Worm (Caenorhabditis elegans) whole organism, mixed stage, embryonic: Measurements from ENCODE around the gene arrd-19.

Experiments
- M03D4.4 ChIP-seq: sonication (generic microtip); optimal IDR thresholded peaks from 2 replicates; lab custom pipeline; 2017; ENCODE audit warnings: mild to moderate bottlenecking, missing genetic modification characterization, missing compliant biosample characterization
- bed-3 ChIP-seq: fragments of 200-800 bp; sonication (Bioruptor generic); optimal IDR thresholded peaks from 3 replicates; lab custom pipeline; 2018; ENCODE audit warnings: mild to moderate bottlenecking, missing genetic modification characterization, moderate library complexity, missing compliant biosample characterization
- blmp-1 ChIP-seq: fragments of 150-350 bp; optimal IDR thresholded peaks from 2 replicates; lab custom pipeline; 2014; ENCODE audit warnings: missing biosample characterization, missing genetic modification characterization
- ceh-39 ChIP-seq: fragments of 150-350 bp; optimal IDR thresholded peaks from 2 replicates; lab custom pipeline; 2014; ENCODE audit warnings: missing biosample characterization, missing genetic modification characterization
- ceh-43 ChIP-seq: fragments of 200-800 bp; sonication (Bioruptor generic); optimal IDR thresholded peaks from 2 replicates; lab custom pipeline; 2018; ENCODE audit warnings: mild to moderate bottlenecking, missing genetic modification characterization, moderate library complexity, missing compliant biosample characterization
- ceh-83 ChIP-seq: fragments of 200-800 bp; sonication (Bioruptor generic); optimal IDR thresholded peaks from 2 replicates; lab custom pipeline; 2018; ENCODE audit warnings: mild to moderate bottlenecking, missing genetic modification characterization, missing compliant biosample characterization
- ces-1 ChIP-seq: fragments of 150-350 bp; optimal IDR thresholded peaks from 2 replicates; lab custom pipeline; 2014; ENCODE audit warnings: missing biosample characterization, missing genetic modification reagents, missing genetic modification characterization
- cnd-1 ChIP-seq: fragments of 200-800 bp; sonication (Bioruptor generic); optimal IDR thresholded peaks from 2 replicates; lab custom pipeline; 2018; ENCODE audit warnings: mild to moderate bottlenecking, missing genetic modification characterization, missing compliant biosample characterization
- elt-1 ChIP-seq: sonication (generic microtip); optimal IDR thresholded peaks from 2 replicates; lab custom pipeline; 2017; ENCODE audit warnings: missing genetic modification characterization, mild to moderate bottlenecking, missing compliant biosample characterization, antibody characterized with exemption, moderate library complexity, borderline replicate concordance; ENCODE audit not compliant: insufficient read depth
- elt-3 ChIP-seq: fragments of 150-350 bp; optimal IDR thresholded peaks from 2 replicates; lab custom pipeline; 2014; ENCODE audit warnings: missing biosample characterization, missing genetic modification characterization
- flh-1 ChIP-seq: fragments of 200-800 bp; sonication (Bioruptor generic); optimal IDR thresholded peaks from 2 replicates; lab custom pipeline; 2018; ENCODE audit warnings: mild to moderate bottlenecking, missing genetic modification characterization, moderate library complexity, missing compliant biosample characterization
- ham-2 ChIP-seq: fragments of 200-800 bp; sonication (Bioruptor generic); optimal IDR thresholded peaks from 2 replicates; lab custom pipeline; 2018; ENCODE audit warnings: mild to moderate bottlenecking, missing genetic modification characterization, missing compliant biosample characterization
- hlh-1 ChIP-seq: fragments of 150-350 bp; optimal IDR thresholded peaks from 2 replicates; lab custom pipeline; 2014; ENCODE audit warnings: missing biosample characterization, missing genetic modification reagents, missing genetic modification characterization
- lin-13 ChIP-seq: fragments of 150-350 bp; optimal IDR thresholded peaks from 2 replicates; lab custom pipeline; 2014; ENCODE audit warnings: missing biosample characterization, missing genetic modification characterization
- lin-32 ChIP-seq: fragments of 200-800 bp; sonication (Bioruptor generic); optimal IDR thresholded peaks from 2 replicates; lab custom pipeline; 2018; ENCODE audit warnings: mild to moderate bottlenecking, missing genetic modification characterization, missing compliant biosample characterization
- mab-5 ChIP-seq: fragments of 150-350 bp; optimal IDR thresholded peaks from 2 replicates; lab custom pipeline; 2014; ENCODE audit warnings: missing biosample characterization, missing genetic modification characterization
- mep-1 ChIP-seq: fragments of 150-350 bp; optimal IDR thresholded peaks from 2 replicates; lab custom pipeline; 2017; ENCODE audit warnings: missing biosample characterization, missing genetic modification reagents, missing genetic modification characterization, inconsistent platforms
- mls-2 ChIP-seq: sonication (generic microtip); optimal IDR thresholded peaks from 2 replicates; lab custom pipeline; 2016; ENCODE audit warnings: mild to moderate bottlenecking, missing genetic modification characterization, moderate library complexity, missing compliant biosample characterization
- nhr-12 ChIP-seq: fragments of 150-350 bp; optimal IDR thresholded peaks from 2 replicates; lab custom pipeline; 2014; ENCODE audit warnings: missing biosample characterization, missing genetic modification characterization
- nhr-2 ChIP-seq: fragments of 150-350 bp; optimal IDR thresholded peaks from 2 replicates; lab custom pipeline; 2014; ENCODE audit warnings: missing biosample characterization, missing genetic modification characterization
- nhr-237 ChIP-seq: fragments of 150-350 bp; optimal IDR thresholded peaks from 2 replicates; lab custom pipeline; 2014; ENCODE audit warnings: missing biosample characterization, missing genetic modification characterization
- nhr-28 ChIP-seq: fragments of 150-350 bp; optimal IDR thresholded peaks from 2 replicates; lab custom pipeline; 2014; ENCODE audit warnings: missing biosample characterization, missing genetic modification characterization
- nhr-76 ChIP-seq: sonication (generic microtip); optimal IDR thresholded peaks from 2 replicates; lab custom pipeline; 2017; ENCODE audit warnings: missing biosample characterization, missing genetic modification characterization
- sem-2 ChIP-seq: fragments of 200-800 bp; sonication (Bioruptor generic); optimal IDR thresholded peaks from 2 replicates; lab custom pipeline; 2018; ENCODE audit warnings: mild to moderate bottlenecking, missing genetic modification characterization, missing compliant biosample characterization
- snpc-4 ChIP-seq: fragments of 150-350 bp; optimal IDR thresholded peaks from 2 replicates; lab custom pipeline; 2014; ENCODE audit warnings: missing biosample characterization, missing genetic modification characterization
- sptf-1 ChIP-seq: sonication (generic microtip); optimal IDR thresholded peaks from 2 replicates; lab custom pipeline; 2017; ENCODE audit warnings: mild to moderate bottlenecking, missing genetic modification characterization, moderate library complexity, missing compliant biosample characterization
- tbx-8 ChIP-seq: fragments of 200-800 bp; sonication (Bioruptor generic); optimal IDR thresholded peaks from 2 replicates; lab custom pipeline; 2018; ENCODE audit warnings: mild to moderate bottlenecking, missing genetic modification characterization, moderate library complexity, missing compliant biosample characterization
- unc-120 ChIP-seq: sonication (generic microtip); optimal IDR thresholded peaks from 2 replicates; lab custom pipeline; 2017; ENCODE audit warnings: missing genetic modification characterization, missing compliant biosample characterization; ENCODE audit not compliant: poor library complexity, severe bottlenecking
- unc-39 ChIP-seq: fragments of 150-350 bp; optimal IDR thresholded peaks from 2 replicates; lab custom pipeline; 2014; ENCODE audit warnings: missing biosample characterization, missing genetic modification characterization
- unc-62 ChIP-seq: fragments of 150-350 bp; optimal IDR thresholded peaks from 2 replicates; lab custom pipeline; 2014; ENCODE audit warnings: missing biosample characterization, missing genetic modification reagents, missing genetic modification characterization
- zip-8 ChIP-seq: fragments of 150-350 bp; optimal IDR thresholded peaks from 2 replicates; lab custom pipeline; 2014; ENCODE audit warnings: missing biosample characterization, missing genetic modification characterization
- ztf-11 ChIP-seq: fragments of 150-350 bp; optimal IDR thresholded peaks from 2 replicates; lab custom pipeline; 2014; ENCODE audit warnings: missing biosample characterization, missing genetic modification characterization

The arrd-19 gene

DNA sequence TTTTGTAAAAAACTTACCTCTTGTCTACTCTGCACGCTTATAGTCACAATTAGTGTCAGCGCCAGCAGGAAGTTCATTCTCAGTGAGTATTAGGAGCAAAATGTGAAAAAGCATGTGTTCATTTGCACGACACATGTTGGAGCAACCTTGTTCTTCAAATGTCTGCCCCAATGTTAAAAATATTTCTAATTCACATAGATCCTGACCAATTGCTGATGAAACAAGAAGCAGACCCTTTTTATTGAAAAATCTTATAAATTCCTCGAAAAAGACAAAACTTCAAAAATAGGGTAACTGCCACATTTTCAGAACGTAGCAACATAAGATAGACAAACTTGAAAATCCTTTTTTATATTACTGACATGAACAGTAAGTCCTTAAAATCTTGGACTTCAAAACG lies 8.9 kb upstream of the arrd-19 start, which contains the start of gene C17B7.8:
Gene C17B7.8, minus strand, starts transcription at position 101 of the 400 bp plus-strand sequence.
- no peak for TF ChIP-seq elt-1
- no peak for TF ChIP-seq sptf-1 (tag; lab: Kevin White, UChicago)
- TF ChIP-seq snpc-4, result no peak
- TF ChIP-seq flh-1 (GFP tag; lab: Kevin White, UChicago), result no peak
- TF ChIP-seq lin-13 (tag; lab: Kevin White, UChicago), result no peak

DNA sequence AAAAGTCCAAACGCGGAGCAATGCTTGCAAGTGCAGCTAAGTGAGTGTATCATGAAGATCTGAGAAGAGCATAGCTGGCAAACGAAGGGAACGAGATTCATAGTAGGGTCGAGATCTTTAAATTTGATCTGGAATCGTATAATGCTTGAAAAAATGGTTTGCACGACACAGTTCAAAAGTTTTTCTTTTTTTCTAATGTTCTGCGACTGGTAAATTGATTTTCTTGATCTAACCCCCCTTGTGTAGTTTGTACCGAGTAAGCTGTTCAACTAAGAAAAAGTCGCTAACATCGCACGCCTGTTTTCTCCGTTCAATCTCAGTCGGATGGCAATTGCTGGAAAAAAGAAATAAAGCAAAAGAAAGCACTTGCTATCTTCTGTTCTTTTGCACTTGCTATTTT lies 5.1 kb upstream of the arrd-19 start, which contains the start of gene C17B7.14:
Gene C17B7.14, minus strand, starts transcription at position 101 of the 400 bp plus-strand sequence.
- TF ChIP-seq ceh-39 (tag; lab: Kevin White, UChicago) (no peak), unc-39 (no peak), blmp-1 (tag; lab: Kevin White, UChicago) (no peak), ceh-83 (GFP tag; lab: Kevin White, UChicago) (no peak), bed-3 (GFP tag; lab: Kevin White, UChicago) (no peak), zip-8 (tag; lab: Kevin White, UChicago) (no peak), tbx-8 (GFP tag; lab: Kevin White, UChicago) (no peak), cnd-1 (tag; lab: Kevin White, UChicago) (no peak), M03D4.4 (tag; lab: Kevin White, UChicago) (no peak), nhr-28 (tag; lab: Kevin White, UChicago) (no peak), snpc-4 (no peak), nhr-237 (no peak), ztf-11 (tag; lab: Kevin White, UChicago) (no peak), lin-13 (tag; lab: Kevin White, UChicago) (no peak), unc-120 (tag; lab: Kevin White, UChicago) (no peak), lin-32 (GFP tag; lab: Kevin White, UChicago) (no peak), mls-2 (no peak), mab-5 (tag; lab: Kevin White, UChicago) (no peak), ceh-43 (no peak), nhr-76 (tag; lab: Kevin White, UChicago) (no peak)
- TF ChIP-seq, all 35 proteins: peak for 0

DNA sequence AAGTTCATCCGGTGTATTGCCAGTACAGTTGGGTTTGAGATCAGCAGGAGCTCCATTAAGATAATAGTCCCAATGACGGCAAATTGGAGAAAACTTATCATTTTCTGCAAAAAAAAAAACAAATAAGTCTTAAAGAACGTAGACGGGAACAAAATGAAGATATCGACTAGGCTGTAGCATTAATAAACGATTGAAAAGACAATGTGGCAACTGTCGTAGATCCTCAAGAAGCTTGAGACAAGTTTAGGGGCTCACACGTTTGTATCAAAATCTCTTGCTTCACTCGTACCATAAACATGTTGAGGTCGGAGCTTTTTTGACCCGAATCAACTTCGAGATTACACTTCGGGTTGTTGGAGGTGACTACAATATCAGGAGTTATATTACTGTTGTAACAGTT lies 4.7 kb upstream of the arrd-19 start, which contains the start of gene F35F10.14:
Gene F35F10.14, minus strand, starts transcription at position 101 of the 400 bp plus-strand sequence.
- TF ChIP-seq cnd-1 (tag; lab: Kevin White, UChicago), result no peak
- TF ChIP-seq nhr-12 (tag; lab: Kevin White, UChicago), result no peak
- no peak for TF ChIP-seq ztf-11 (tag; lab: Kevin White, UChicago)
- no peak for TF ChIP-seq sem-2 (GFP tag; lab: Kevin White, UChicago)
- TF ChIP-seq, all 35 proteins: peak for 0

DNA sequence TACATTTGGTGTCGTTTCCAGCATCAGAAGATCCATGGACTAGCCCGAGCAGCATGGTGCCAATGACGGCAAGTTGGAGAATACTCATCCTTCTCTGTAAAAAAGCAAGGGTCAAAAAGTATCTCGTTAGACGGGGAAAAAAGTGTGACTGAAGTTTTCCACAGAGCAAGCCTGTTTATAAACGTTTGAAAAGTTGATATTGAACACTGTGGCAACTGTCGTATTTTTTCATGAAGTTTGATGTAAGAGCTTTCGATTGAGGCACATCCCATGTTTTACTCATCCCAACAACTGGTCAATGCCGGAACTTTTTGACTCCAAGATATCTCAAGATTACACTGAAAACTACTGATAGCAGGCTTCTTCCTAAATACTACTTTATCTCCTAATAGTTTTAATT lies 3.7 kb upstream of the arrd-19 start, which contains the start of gene F35F10.13:
Gene F35F10.13, minus strand, starts transcription at position 101 of the 400 bp plus-strand sequence.
- TF ChIP-seq elt-1 (no peak), unc-39 (no peak), elt-3 (no peak), lin-32 (GFP tag; lab: Kevin White, UChicago) (no peak), mep-1 (no peak), sem-2 (GFP tag; lab: Kevin White, UChicago) (no peak), unc-62 (GFP tag; lab: Kevin White, UChicago) (no peak), ham-2 (no peak), nhr-76 (tag; lab: Kevin White, UChicago) (no peak), unc-120 (tag; lab: Kevin White, UChicago) (no peak)

DNA sequence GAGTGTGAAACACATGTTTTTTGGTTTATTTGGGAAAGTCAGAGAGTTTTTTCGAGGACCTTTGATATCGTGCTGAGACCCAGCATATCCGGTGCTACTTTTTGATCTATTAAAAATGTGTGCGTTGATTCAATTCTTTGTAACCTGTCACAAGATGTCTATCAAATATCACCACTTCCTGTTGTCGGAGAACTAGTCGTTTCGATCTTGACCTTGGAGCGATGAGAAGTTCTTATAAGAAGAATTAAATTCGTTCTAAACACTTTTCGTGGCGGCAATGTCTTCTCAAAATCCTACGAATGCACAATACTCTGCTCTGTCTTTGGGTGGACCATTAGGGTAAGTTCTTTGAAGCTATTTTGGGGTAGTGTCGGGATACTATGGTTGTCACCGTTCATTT lies 792 bp upstream of the arrd-19 start, which contains the start of gene F35F10.1:
Gene F35F10.1, plus strand, starts transcription at position 200 of the 400 bp plus-strand sequence.
- TF ChIP-seq sptf-1 (tag; lab: Kevin White, UChicago), result no peak

DNA sequence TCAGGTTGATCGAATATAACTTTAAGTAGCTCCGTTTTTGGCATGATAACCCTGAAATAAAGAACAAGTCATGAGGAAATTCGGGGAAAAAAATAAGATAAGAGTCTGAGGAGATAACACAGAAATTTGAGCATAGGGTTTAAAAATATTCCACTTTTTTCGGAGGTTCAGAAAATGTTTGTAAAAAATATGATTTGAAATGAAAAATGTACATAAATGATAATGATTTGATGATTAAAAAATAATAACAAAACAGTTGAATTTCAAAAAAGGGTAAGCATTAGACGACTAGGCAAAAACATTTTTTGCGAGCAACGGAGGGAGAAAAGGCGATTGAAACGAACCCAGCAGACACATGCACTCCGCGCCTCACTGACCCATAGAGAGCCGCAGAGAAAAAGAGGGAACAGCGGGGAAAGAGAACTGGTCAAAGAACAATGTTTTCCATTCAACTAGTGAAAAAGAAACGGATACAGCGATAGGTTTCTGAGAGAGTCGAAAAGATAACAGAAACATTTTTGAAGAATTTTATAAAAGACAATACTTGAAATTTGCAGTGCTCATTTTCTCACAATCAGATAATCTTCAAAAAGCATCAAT lies 3.1 kb downstream of the arrd-19 start, which contains the start of gene arrd-18:
Gene arrd-18, minus strand, starts transcription at position 51 of the 600 bp plus-strand sequence.
- TF ChIP-seq nhr-2 (tag; lab: Kevin White, UChicago), result no peak
- TF ChIP-seq ces-1 (GFP tag; lab: Kevin White, UChicago), result peak; percentile 10
- TF ChIP-seq hlh-1, result peak; percentile 3
